Worm (Caenorhabditis elegans) whole organism, early embryonic: ENCODE results near the gene lov-1.

Source experiments
- B0310.2 ChIP-seq: sonication (generic microtip); optimal IDR thresholded peaks from 2 replicates; lab custom pipeline; 2016; ENCODE audit warnings: mild to moderate bottlenecking, missing genetic modification characterization, missing compliant biosample characterization
- F13C5.2 ChIP-seq: sonication (generic microtip); optimal IDR thresholded peaks from 2 replicates; lab custom pipeline; 2017; ENCODE audit warnings: mild to moderate bottlenecking, missing genetic modification characterization, inconsistent platforms, missing compliant biosample characterization
- aly-1 ChIP-seq: sonication (generic microtip); optimal IDR thresholded peaks from 2 replicates; lab custom pipeline; 2016; ENCODE audit warnings: missing genetic modification characterization, missing compliant biosample characterization
- ama-1 ChIP-seq: fragments of 150-350 bp; optimal IDR thresholded peaks from 2 replicates; lab custom pipeline; 2014
- ceh-13 ChIP-seq: fragments of 200-800 bp; sonication (Bioruptor generic); optimal IDR thresholded peaks from 2 replicates; lab custom pipeline; 2018; ENCODE audit warnings: mild to moderate bottlenecking, missing genetic modification characterization, missing compliant biosample characterization
- ceh-36 ChIP-seq: sonication (generic microtip); optimal IDR thresholded peaks from 2 replicates; lab custom pipeline; 2016; ENCODE audit warnings: missing genetic modification characterization, inconsistent platforms, missing compliant biosample characterization
- ets-7 ChIP-seq: sonication (generic microtip); optimal IDR thresholded peaks from 2 replicates; lab custom pipeline; 2016; ENCODE audit warnings: missing genotype, missing genetic modification characterization, missing compliant biosample characterization
- flt-1 ChIP-seq: fragments of 200-800 bp; sonication (Bioruptor generic); IDR thresholded peaks from 2 replicates; pipeline ENCODE4 v1.3.6; 2022; ENCODE audit warnings: missing genetic modification characterization, missing compliant biosample characterization
- hmbx-1 ChIP-seq: sonication (generic microtip); optimal IDR thresholded peaks from 2 replicates; lab custom pipeline; 2016; ENCODE audit warnings: mild to moderate bottlenecking, missing genetic modification characterization, missing compliant biosample characterization
- hmg-4 ChIP-seq: fragments of 200-800 bp; sonication (Bioruptor generic); optimal IDR thresholded peaks from 2 replicates; lab custom pipeline; 2018; ENCODE audit warnings: mild to moderate bottlenecking, missing genetic modification characterization, missing compliant biosample characterization
- hnd-1 ChIP-seq: sonication (generic microtip); optimal IDR thresholded peaks from 2 replicates; lab custom pipeline; 2016; ENCODE audit warnings: missing genetic modification characterization, missing compliant biosample characterization
- pes-1 ChIP-seq: fragments of 200-800 bp; sonication (Bioruptor generic); IDR thresholded peaks from 2 replicates; pipeline ENCODE4 v1.3.6; 2022; ENCODE audit warnings: missing genetic modification reagents, missing genetic modification characterization, missing compliant biosample characterization
- scrt-1 ChIP-seq: fragments of 200-800 bp; sonication (Bioruptor generic); IDR thresholded peaks from 2 replicates; pipeline ENCODE4 v1.3.6; 2022; ENCODE audit warnings: missing genetic modification characterization, missing compliant biosample characterization
- sea-1 ChIP-seq: fragments of 200-800 bp; sonication (Bioruptor generic); conservative IDR thresholded peaks from 2 replicates; pipeline ENCODE4 v1.3.6; 2022; ENCODE audit warnings: missing genetic modification characterization, missing compliant biosample characterization
- tbx-11 ChIP-seq: fragments of 200-800 bp; sonication (Bioruptor generic); IDR thresholded peaks from 2 replicates; pipeline ENCODE4 v1.3.6; 2022; ENCODE audit warnings: missing genetic modification characterization, missing compliant biosample characterization
- tbx-37 ChIP-seq: fragments of 200-800 bp; sonication (Bioruptor generic); conservative IDR thresholded peaks from 2 replicates; pipeline ENCODE4 v1.3.6; 2022; ENCODE audit warnings: missing genetic modification reagents, missing genetic modification characterization, missing compliant biosample characterization
- tra-4 ChIP-seq: sonication (generic microtip); optimal IDR thresholded peaks from 2 replicates; lab custom pipeline; 2017; ENCODE audit warnings: missing genetic modification characterization, missing compliant biosample characterization

Gene lov-1

DNA sequence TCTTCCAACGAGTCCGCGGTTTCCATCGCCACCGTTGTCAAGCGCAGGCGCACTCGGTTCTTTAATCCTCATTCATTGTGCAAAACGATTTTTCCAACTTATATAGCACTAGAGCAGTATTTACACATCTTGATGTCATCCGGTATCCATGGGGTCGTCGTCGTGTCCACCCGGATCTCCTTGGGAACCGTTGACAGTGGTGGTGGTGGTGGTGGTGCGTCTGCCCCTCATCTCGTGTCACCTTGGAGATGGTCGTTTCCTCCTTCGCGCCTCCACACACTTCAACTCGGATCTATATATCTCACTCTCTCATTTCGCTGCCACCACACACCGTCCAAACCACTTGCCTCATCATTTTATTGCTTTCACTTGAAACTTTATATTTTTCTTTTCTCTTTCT is 41.2 kb upstream of the lov-1 start:
- TF ChIP-seq tbx-11 (GFP tag; lab: Robert Waterston, UW) = peak; percentile 50; the same call in 1 of the 2 replicates
- no peak for TF ChIP-seq hmg-4 (GFP tag; lab: Kevin White, UChicago)

DNA sequence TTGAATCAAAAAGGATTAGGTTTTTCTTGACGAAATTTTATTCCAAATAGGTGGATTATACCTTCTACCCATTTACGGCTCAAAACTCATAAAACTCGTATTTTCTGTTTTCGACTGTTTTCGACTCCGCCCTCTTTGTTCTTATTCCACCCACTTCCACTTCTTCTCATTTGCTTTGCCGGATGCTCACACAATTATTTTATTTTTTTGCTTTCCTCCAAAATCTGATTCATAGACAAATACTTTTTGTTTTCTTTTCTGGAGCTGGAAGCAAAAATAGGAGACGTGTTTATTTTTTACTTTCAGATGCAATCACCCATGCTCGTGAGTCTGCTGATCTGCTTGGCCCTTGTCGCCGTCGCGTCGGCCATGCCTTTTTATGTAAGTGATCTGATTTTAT is 33.5 kb upstream of the lov-1 start, which contains the start of gene nlp-63:
Gene nlp-63, plus strand, starts transcription at position 301 of the 400 bp plus-strand sequence.
- TF ChIP-seq scrt-1 (no peak), F13C5.2 (tag; lab: Kevin White, UChicago) (no peak), hmg-4 (GFP tag; lab: Kevin White, UChicago) (no peak), ama-1 (lab: Kevin White, UChicago) (no peak), hmbx-1 (no peak), tbx-11 (GFP tag; lab: Robert Waterston, UW) (no peak), sea-1 (no peak), aly-1 (no peak), hnd-1 (tag; lab: Kevin White, UChicago) (no peak), tra-4 (tag; lab: Kevin White, UChicago) (no peak), tbx-37 (GFP tag; lab: Robert Waterston, UW) (no peak), ceh-36 (tag; lab: Kevin White, UChicago) (no peak), pes-1 (GFP tag; lab: Robert Waterston, UW) (no peak), flt-1 (no peak), ets-7 (tag; lab: Kevin White, UChicago) (no peak), ceh-13 (GFP tag; lab: Kevin White, UChicago) (no peak), B0310.2 (no peak)

DNA sequence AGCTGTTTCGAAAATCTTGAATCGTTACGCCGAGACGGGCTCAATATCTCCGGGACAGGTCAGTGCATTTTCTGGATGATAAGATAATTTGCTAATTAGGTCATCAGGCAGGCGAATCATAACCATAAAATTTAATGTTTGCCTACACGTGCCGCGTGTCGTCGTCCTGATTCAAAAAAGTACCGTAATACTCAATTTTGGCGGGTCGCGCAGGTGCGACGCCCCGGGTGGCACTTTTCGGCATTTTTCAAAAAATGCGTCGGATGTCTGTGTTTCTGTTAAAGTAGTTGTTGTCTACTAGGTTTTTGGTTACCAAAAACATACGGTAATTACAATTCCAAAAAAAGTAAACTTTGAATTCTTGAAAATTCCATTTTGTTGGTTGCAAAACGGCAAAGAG is 25.9 kb upstream of the lov-1 start:
- no peak for TF ChIP-seq scrt-1

DNA sequence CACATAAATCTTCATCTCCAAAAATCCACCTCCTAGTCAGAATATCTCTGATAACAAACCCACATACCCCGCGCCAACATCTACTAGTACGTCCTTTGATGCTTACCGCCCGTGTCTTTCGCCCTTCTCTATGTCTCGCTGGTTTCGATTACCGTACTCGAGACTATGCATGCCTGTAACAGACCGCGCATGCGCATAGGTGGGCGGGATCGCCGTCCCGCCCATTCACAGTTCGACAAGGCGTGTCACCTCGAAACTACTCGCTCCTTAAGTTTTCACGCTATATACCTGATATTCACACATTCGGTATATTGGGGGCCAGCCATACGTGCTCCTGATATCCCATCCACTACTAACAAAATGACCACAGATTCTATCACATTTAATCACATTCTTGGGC is 24.9 kb upstream of the lov-1 start, which contains the start of gene pax-3:
Gene pax-3, plus strand, starts transcription at position 83 of the 400 bp plus-strand sequence.
- TF ChIP-seq sea-1 (no peak), B0310.2 (no peak), hmbx-1 (no peak)

DNA sequence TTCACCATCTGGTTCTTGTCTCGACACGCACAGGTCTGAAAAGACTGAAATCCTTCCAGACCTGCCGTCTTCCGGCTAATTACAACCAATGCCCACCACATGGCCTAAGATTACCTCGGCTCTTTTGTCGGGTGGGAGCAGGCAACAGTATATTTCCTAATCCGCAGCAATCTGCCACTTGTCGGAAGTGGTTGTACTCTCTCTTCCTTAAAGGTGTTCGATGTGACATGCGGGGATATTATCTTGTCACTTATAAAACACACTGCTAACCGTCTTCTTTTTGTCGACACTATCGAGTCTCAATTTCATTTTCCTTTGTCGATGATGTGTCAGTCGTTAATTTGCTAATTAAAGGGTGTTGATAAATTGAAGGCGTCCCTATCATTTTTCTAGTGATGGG is 22.5 kb upstream of the lov-1 start, which contains the start of gene F27E5.3:
Gene F27E5.3, minus strand, starts transcription at position 101 of the 400 bp plus-strand sequence.
- TF ChIP-seq ceh-13 (GFP tag; lab: Kevin White, UChicago) (no peak), ceh-36 (tag; lab: Kevin White, UChicago) (no peak)

DNA sequence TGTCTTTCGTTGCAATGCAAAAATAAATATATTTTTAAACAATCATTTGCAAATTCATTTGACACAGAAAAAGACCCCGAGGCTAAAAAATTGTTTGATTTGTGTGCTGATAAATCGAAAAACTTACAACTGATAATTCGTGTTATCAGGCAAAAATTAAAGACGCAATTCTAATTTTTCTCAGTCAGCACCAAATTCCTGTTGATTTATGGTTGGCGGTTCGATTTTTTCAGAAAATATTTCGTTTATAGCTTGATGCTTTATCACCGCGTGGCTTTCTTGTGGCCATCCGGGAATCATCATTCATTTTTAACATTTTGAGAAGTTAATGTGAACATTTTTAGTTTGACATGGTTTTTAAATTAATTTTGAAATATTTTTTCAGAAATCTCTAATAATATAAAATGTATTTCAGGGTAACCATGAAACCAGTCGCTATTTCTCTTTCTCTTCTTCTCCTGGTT is 17.6 kb upstream of the lov-1 start, which contains the start of gene asah-2:
Gene asah-2, plus strand, starts transcription at position 414 of the 464 bp plus-strand sequence.
- no peak for TF ChIP-seq flt-1
- no peak for TF ChIP-seq ama-1 (lab: Kevin White, UChicago)
- no peak for TF ChIP-seq ceh-13 (GFP tag; lab: Kevin White, UChicago)
- TF ChIP-seq tra-4 (tag; lab: Kevin White, UChicago) = no peak
- no peak for TF ChIP-seq ceh-36 (tag; lab: Kevin White, UChicago)
- TF ChIP-seq ets-7 (tag; lab: Kevin White, UChicago) = no peak
- TF ChIP-seq aly-1 = no peak
- no peak for TF ChIP-seq tbx-37 (GFP tag; lab: Robert Waterston, UW)

DNA sequence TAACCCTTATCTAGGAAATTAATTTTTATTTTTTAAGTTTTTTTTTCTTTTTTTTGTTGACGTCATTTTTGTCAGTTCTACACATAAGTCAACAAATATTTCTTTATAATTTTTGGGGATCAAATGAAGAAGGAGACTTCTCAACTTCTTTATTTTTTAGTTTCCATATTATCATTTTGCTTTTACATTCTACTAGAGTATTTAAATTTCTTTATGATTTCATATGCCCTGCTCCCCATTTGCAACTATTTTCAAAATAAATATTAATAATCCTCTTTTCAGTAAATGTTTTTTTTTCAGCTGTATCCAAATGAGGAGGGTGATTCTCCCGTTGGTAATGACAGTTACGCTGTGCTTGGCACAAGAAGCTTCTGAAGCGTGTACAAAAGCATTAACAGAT is 15.7 kb upstream of the lov-1 start, which contains the start of gene phg-1:
Gene phg-1, plus strand, starts transcription at position 301 of the 400 bp plus-strand sequence.
- TF ChIP-seq hmg-4 (GFP tag; lab: Kevin White, UChicago) (no peak), tbx-37 (GFP tag; lab: Robert Waterston, UW) (no peak), tra-4 (tag; lab: Kevin White, UChicago) (no peak), hmbx-1 (no peak), ceh-13 (GFP tag; lab: Kevin White, UChicago) (no peak), ama-1 (lab: Kevin White, UChicago) (no peak), aly-1 (no peak), flt-1 (no peak), B0310.2 (no peak), F13C5.2 (tag; lab: Kevin White, UChicago) (no peak), hnd-1 (tag; lab: Kevin White, UChicago) (no peak), ets-7 (tag; lab: Kevin White, UChicago) (no peak), scrt-1 (no peak), ceh-36 (tag; lab: Kevin White, UChicago) (no peak), tbx-11 (GFP tag; lab: Robert Waterston, UW) (no peak)

DNA sequence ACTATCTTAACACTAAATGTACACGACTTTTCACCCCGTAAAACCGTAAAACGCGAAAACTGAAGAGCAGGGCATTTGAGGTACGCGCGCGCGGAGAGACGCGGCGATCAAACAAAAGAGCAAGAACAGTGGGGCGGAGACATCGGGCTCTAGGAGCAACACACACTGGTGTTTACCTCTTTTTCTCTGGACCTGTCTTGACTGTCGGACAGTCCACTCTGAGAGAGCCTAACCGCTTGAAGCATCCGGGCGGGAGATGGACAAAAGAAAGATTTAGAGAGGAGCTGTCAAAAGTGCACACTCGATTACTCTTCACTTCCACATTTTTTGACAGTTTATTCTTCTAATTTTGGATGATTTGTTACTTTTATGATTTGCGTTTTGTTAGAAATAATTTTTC is 15.1 kb upstream of the lov-1 start:
- TF ChIP-seq scrt-1 (no peak), pes-1 (GFP tag; lab: Robert Waterston, UW) (no peak), flt-1 (no peak), ama-1 (lab: Kevin White, UChicago) (no peak), B0310.2 (no peak), hmg-4 (GFP tag; lab: Kevin White, UChicago) (no peak), tbx-37 (GFP tag; lab: Robert Waterston, UW) (no peak), ets-7 (tag; lab: Kevin White, UChicago) (no peak), F13C5.2 (tag; lab: Kevin White, UChicago) (no peak), aly-1 (no peak), hnd-1 (tag; lab: Kevin White, UChicago) (no peak), hmbx-1 (no peak)
